Fruit fly (Drosophila melanogaster) whole organism, prepupa: ENCODE results near the gene CG14075.

Experiments used
- Blimp-1 ChIP-seq: fragments of 200-800 bp; sonication (Bioruptor generic); optimal IDR thresholded peaks from 3 replicates; lab custom pipeline; 2017; ENCODE audit warnings: missing biosample characterization, missing genetic modification characterization, mild to moderate bottlenecking, moderate library complexity, missing genetic modification reagents
- CG10669 ChIP-seq: fragments of 200-800 bp; sonication (Bioruptor generic); optimal IDR thresholded peaks from 3 replicates; lab custom pipeline; 2018; ENCODE audit warnings: missing biosample characterization, mild to moderate bottlenecking, missing genetic modification characterization, moderate library complexity
- CG6854 ChIP-seq: fragments of 200-800 bp; sonication (Bioruptor generic); optimal IDR thresholded peaks from 2 replicates; lab custom pipeline; 2017; ENCODE audit warnings: missing biosample characterization, mild to moderate bottlenecking, missing genetic modification characterization
- CG8119 ChIP-seq: fragments of 200-800 bp; sonication (Bioruptor generic); IDR thresholded peaks from 3 replicates; pipeline ENCODE4 v1.3.6; 2022; ENCODE audit warnings: missing biosample characterization, missing genetic modification characterization
- Hr39 ChIP-seq: fragments of 200-800 bp; sonication (Bioruptor generic); optimal IDR thresholded peaks from 2 replicates; lab custom pipeline; 2016; ENCODE audit warnings: missing biosample characterization, missing genetic modification characterization
- Sox14 ChIP-seq: fragments of 200-800 bp; sonication (Bioruptor generic); optimal IDR thresholded peaks from 3 replicates; lab custom pipeline; 2016; ENCODE audit warnings: missing biosample characterization, missing genetic modification characterization
- esn ChIP-seq: fragments of 200-800 bp; sonication (Bioruptor generic); optimal IDR thresholded peaks from 2 replicates; lab custom pipeline; 2016; ENCODE audit warnings: missing biosample characterization, mild to moderate bottlenecking, missing genetic modification characterization, moderate library complexity
- spab ChIP-seq: fragments of 200-800 bp; sonication (Bioruptor generic); optimal IDR thresholded peaks from 2 replicates; lab custom pipeline; 2017; ENCODE audit warnings: missing biosample characterization, mild to moderate bottlenecking, missing genetic modification characterization, missing genetic modification reagents

dm6 chr3L:18994505-18994969, 9.8 kb downstream of the CG14075 start:
- no peak for TF ChIP-seq CG8119 (GFP tag; lab: Robert Waterston, UW)
- no peak for TF ChIP-seq esn (GFP tag; lab: Kevin White, UChicago)
- no peak for TF ChIP-seq CG10669 (GFP tag; lab: Kevin White, UChicago)
- no peak for TF ChIP-seq spab
- no peak for TF ChIP-seq Hr39 (GFP tag; lab: Kevin White, UChicago)
- no peak for TF ChIP-seq CG6854
- TF ChIP-seq Sox14 (GFP tag; lab: Kevin White, UChicago), result no peak
- no peak for TF ChIP-seq Blimp-1 (GFP tag; lab: Kevin White, UChicago)
